Fruit fly (Drosophila melanogaster) whole organism, embryonic: ENCODE data around the gene Pex11c.

Source experiments
- Atf3 ChIP-seq: fragments of 200-800 bp; sonication (Bioruptor generic); optimal IDR thresholded peaks from 3 replicates; lab custom pipeline; 2016; ENCODE audit warnings: missing biosample characterization, missing genetic modification characterization
- Awh ChIP-seq: fragments of 200-800 bp; sonication (Bioruptor generic); IDR thresholded peaks from 2 replicates; pipeline ENCODE4, ENCODE4 v1.3.6; 2022; ENCODE audit warnings: missing biosample characterization, missing genetic modification characterization
- CG10209 ChIP-seq: fragments of 200-800 bp; sonication (Bioruptor generic); optimal IDR thresholded peaks from 3 replicates; lab custom pipeline; 2017; ENCODE audit warnings: missing biosample characterization, mild to moderate bottlenecking, missing genetic modification characterization, missing genetic modification reagents
- CG1024 ChIP-seq: fragments of 200-800 bp; sonication (Bioruptor generic); IDR thresholded peaks from 2 replicates; pipeline ENCODE4 v1.3.6; 2022; ENCODE audit warnings: missing biosample characterization, missing genetic modification characterization
- CG11695 ChIP-seq: fragments of 200-800 bp; sonication (Bioruptor generic); IDR thresholded peaks from 3 replicates; pipeline ENCODE4 v1.3.6; 2022; ENCODE audit warnings: missing biosample characterization, missing genetic modification characterization
- CG12942 ChIP-seq: fragments of 200-800 bp; sonication (Bioruptor generic); optimal IDR thresholded peaks from 3 replicates; lab custom pipeline; 2016; ENCODE audit warnings: missing biosample characterization, missing genetic modification characterization
- CG1602 ChIP-seq: fragments of 200-800 bp; sonication (Bioruptor generic); optimal IDR thresholded peaks from 3 replicates; lab custom pipeline; 2016; ENCODE audit warnings: missing biosample characterization, missing genetic modification characterization
- CG16779 ChIP-seq: fragments of 200-800 bp; sonication (Bioruptor generic); IDR thresholded peaks from 2 replicates; pipeline ENCODE4 v1.3.6; 2022; ENCODE audit warnings: missing biosample characterization, missing genetic modification characterization
- CG17186 ChIP-seq: fragments of 200-800 bp; sonication (Bioruptor generic); optimal IDR thresholded peaks from 3 replicates; lab custom pipeline; 2017; ENCODE audit warnings: missing biosample characterization, missing genetic modification reagents, missing genetic modification characterization
- CG17359 ChIP-seq: fragments of 200-800 bp; sonication (Bioruptor generic); optimal IDR thresholded peaks from 3 replicates; lab custom pipeline; 2018; ENCODE audit warnings: missing biosample characterization, mild to moderate bottlenecking, missing genetic modification characterization, moderate library complexity
- CG17568 ChIP-seq: fragments of 200-800 bp; sonication (Bioruptor generic); optimal IDR thresholded peaks from 2 replicates; lab custom pipeline; 2018; ENCODE audit warnings: missing biosample characterization, mild to moderate bottlenecking, missing genetic modification characterization, moderate library complexity
- CG1832 ChIP-seq: fragments of 200-800 bp; sonication (Bioruptor generic); optimal IDR thresholded peaks from 2 replicates; lab custom pipeline; 2017; ENCODE audit warnings: missing biosample characterization, mild to moderate bottlenecking, missing genetic modification characterization, inconsistent platforms
- CG2129 ChIP-seq: fragments of 200-800 bp; sonication (Bioruptor generic); IDR thresholded peaks from 2 replicates; pipeline ENCODE4 v1.3.6; 2022; ENCODE audit warnings: missing biosample characterization, missing genetic modification characterization; ENCODE audit not compliant: partially characterized antibody
- CG2202 ChIP-seq: fragments of 200-800 bp; sonication (Bioruptor generic); optimal IDR thresholded peaks from 2 replicates; lab custom pipeline; 2018; ENCODE audit warnings: missing biosample characterization, mild to moderate bottlenecking, missing genetic modification characterization
- CG3281 ChIP-seq: fragments of 200-800 bp; sonication (Bioruptor generic); optimal IDR thresholded peaks from 3 replicates; lab custom pipeline; 2017; ENCODE audit warnings: missing biosample characterization, mild to moderate bottlenecking, missing genetic modification characterization
- CG42726 ChIP-seq: fragments of 200-800 bp; sonication (Bioruptor generic); IDR thresholded peaks from 2 replicates; pipeline ENCODE4 v1.3.6; 2022; ENCODE audit warnings: missing biosample characterization, missing genetic modification characterization; ENCODE audit not compliant: partially characterized antibody
- CG6272 ChIP-seq: fragments of 200-800 bp; sonication (Bioruptor generic); IDR thresholded peaks from 2 replicates; pipeline ENCODE4 v1.3.6; 2022; ENCODE audit warnings: missing biosample characterization, missing genetic modification characterization
- CG8281 ChIP-seq: fragments of 200-800 bp; sonication (Bioruptor generic); optimal IDR thresholded peaks from 2 replicates; lab custom pipeline; 2018; ENCODE audit warnings: missing biosample characterization, mild to moderate bottlenecking, missing genetic modification characterization, moderate library complexity
- CG8944 ChIP-seq: fragments of 200-800 bp; sonication (Bioruptor generic); optimal IDR thresholded peaks from 3 replicates; lab custom pipeline; 2016; ENCODE audit warnings: missing biosample characterization, missing genetic modification characterization
- Doc3 ChIP-seq: fragments of 200-800 bp; sonication (Bioruptor generic); IDR thresholded peaks from 3 replicates; pipeline ENCODE4 v1.3.6; 2022; ENCODE audit warnings: missing biosample characterization, missing genetic modification characterization; ENCODE audit not compliant: partially characterized antibody
- Hey ChIP-seq: fragments of 200-800 bp; sonication (Bioruptor generic); optimal IDR thresholded peaks from 3 replicates; lab custom pipeline; 2018; ENCODE audit warnings: missing biosample characterization, mild to moderate bottlenecking, missing genetic modification characterization
- Hmx ChIP-seq: fragments of 200-800 bp; sonication (Bioruptor generic); optimal IDR thresholded peaks from 2 replicates; lab custom pipeline; 2016; ENCODE audit warnings: missing biosample characterization, missing genetic modification characterization
- Mad ChIP-seq: fragments of 200-800 bp; sonication (Bioruptor generic); optimal IDR thresholded peaks from 2 replicates; lab custom pipeline; 2016; ENCODE audit warnings: missing biosample characterization, missing genetic modification characterization
- Mrtf ChIP-seq: fragments of 200-800 bp; sonication (Bioruptor generic); IDR thresholded peaks from 3 replicates; pipeline ENCODE4 v1.3.6; 2022; ENCODE audit warnings: missing biosample characterization, missing genetic modification characterization
- Sox102F ChIP-seq: fragments of 200-800 bp; sonication (Bioruptor generic); optimal IDR thresholded peaks from 2 replicates; lab custom pipeline; 2018; ENCODE audit warnings: missing biosample characterization, mild to moderate bottlenecking, missing genetic modification characterization, moderate library complexity
- Ssrp ChIP-seq: fragments of 200-800 bp; sonication (Bioruptor generic); optimal IDR thresholded peaks from 2 replicates; lab custom pipeline; 2018; ENCODE audit warnings: missing biosample characterization, mild to moderate bottlenecking, missing genetic modification characterization, moderate library complexity
- Taf1 ChIP-seq: fragments of 200-800 bp; sonication (Bioruptor generic); IDR thresholded peaks from 2 replicates; pipeline ENCODE4 v1.3.6; 2022; ENCODE audit warnings: missing biosample characterization, missing genetic modification characterization
- abd-A ChIP-seq: fragments of 200-800 bp; sonication (Bioruptor generic); optimal IDR thresholded peaks from 3 replicates; lab custom pipeline; 2019; ENCODE audit warnings: missing biosample characterization, mild to moderate bottlenecking, missing genetic modification characterization, moderate library complexity
- al ChIP-seq: fragments of 200-800 bp; sonication (Bioruptor generic); IDR thresholded peaks from 2 replicates; pipeline ENCODE4 v1.3.6; 2022; ENCODE audit warnings: missing biosample characterization, missing genetic modification characterization
- aop ChIP-seq: fragments of 200-800 bp; sonication (Bioruptor generic); IDR thresholded peaks from 2 replicates; pipeline ENCODE4 v1.3.6; 2022; ENCODE audit warnings: missing biosample characterization, missing genetic modification characterization
- ap ChIP-seq: fragments of 200-800 bp; sonication (Bioruptor generic); IDR thresholded peaks from 2 replicates; pipeline ENCODE4 v1.3.6; 2022; ENCODE audit warnings: missing biosample characterization, missing genetic modification characterization
- ash1 ChIP-seq: fragments of 200-800 bp; sonication (Bioruptor generic); optimal IDR thresholded peaks from 2 replicates; lab custom pipeline; 2018; ENCODE audit warnings: missing biosample characterization, mild to moderate bottlenecking, missing genetic modification characterization
- bowl ChIP-seq: fragments of 200-800 bp; sonication (Bioruptor generic); IDR thresholded peaks from 2 replicates; pipeline ENCODE4 v1.3.6; 2022; ENCODE audit warnings: missing biosample characterization, missing genetic modification characterization
- cg ChIP-seq: fragments of 200-800 bp; sonication (Bioruptor generic); optimal IDR thresholded peaks from 3 replicates; lab custom pipeline; 2019; ENCODE audit warnings: missing biosample characterization, mild to moderate bottlenecking, missing genetic modification characterization, moderate library complexity
- dysf ChIP-seq: fragments of 200-800 bp; sonication (Bioruptor generic); IDR thresholded peaks from 3 replicates; pipeline ENCODE4 v1.3.6; 2022; ENCODE audit warnings: missing biosample characterization, missing genetic modification characterization
- fd3F ChIP-seq: fragments of 200-800 bp; sonication (Bioruptor generic); optimal IDR thresholded peaks from 2 replicates; lab custom pipeline; 2018; ENCODE audit warnings: missing biosample characterization, mild to moderate bottlenecking, missing genetic modification characterization, moderate library complexity
- fu2 ChIP-seq: fragments of 200-800 bp; sonication (Bioruptor generic); optimal IDR thresholded peaks from 2 replicates; lab custom pipeline; 2016; ENCODE audit warnings: missing biosample characterization, missing genetic modification characterization
- gcm ChIP-seq: fragments of 200-800 bp; sonication (Bioruptor generic); optimal IDR thresholded peaks from 2 replicates; lab custom pipeline; 2019; ENCODE audit warnings: missing biosample characterization, mild to moderate bottlenecking, missing genetic modification characterization, moderate library complexity
- grau ChIP-seq: fragments of 200-800 bp; optimal IDR thresholded peaks from 3 replicates; lab custom pipeline; 2019; ENCODE audit warnings: missing biosample characterization, mild to moderate bottlenecking, missing genetic modification characterization, moderate library complexity
- gsb-n ChIP-seq: fragments of 200-800 bp; sonication (Bioruptor generic); optimal IDR thresholded peaks from 3 replicates; lab custom pipeline; 2018; ENCODE audit warnings: missing biosample characterization, mild to moderate bottlenecking, missing genetic modification characterization
- hth ChIP-seq: fragments of >200 bp; optimal IDR thresholded peaks from 2 replicates; lab custom pipeline; 2017; ENCODE audit warnings: inconsistent platforms
- lola ChIP-seq, 3 experiments: fragments of >200 bp in 2 of 3; fragments of 200-800 bp in 1 of 3; sonication (Bioruptor generic) in 1 of 3; optimal IDR thresholded peaks; 2 replicates each; lab custom pipeline; 2017 to 2019; ENCODE audit warnings: missing biosample characterization in 3 of 3, missing genetic modification characterization in 3 of 3, mild to moderate bottlenecking in 1 of 3, moderate library complexity in 1 of 3
- mld ChIP-seq: fragments of 200-800 bp; sonication (Bioruptor generic); IDR thresholded peaks from 3 replicates; pipeline ENCODE4 v1.3.6; 2022; ENCODE audit warnings: missing biosample characterization, missing genetic modification characterization; ENCODE audit not compliant: partially characterized antibody
- oc ChIP-seq: fragments of 200-800 bp; sonication (Bioruptor generic); optimal IDR thresholded peaks from 2 replicates; lab custom pipeline; 2018; ENCODE audit warnings: missing biosample characterization, mild to moderate bottlenecking, missing genetic modification characterization, moderate library complexity
- pfk ChIP-seq: fragments of 200-800 bp; sonication (Bioruptor generic); optimal IDR thresholded peaks from 2 replicates; lab custom pipeline; 2018; ENCODE audit warnings: missing biosample characterization, mild to moderate bottlenecking, missing genetic modification characterization, moderate library complexity
- ro ChIP-seq: fragments of 200-800 bp; sonication (Bioruptor generic); IDR thresholded peaks from 2 replicates; pipeline ENCODE4 v1.3.6; 2022; ENCODE audit warnings: missing biosample characterization, missing genetic modification characterization
- slbo ChIP-seq: fragments of 200-800 bp; sonication (Bioruptor generic); IDR thresholded peaks from 2 replicates; pipeline ENCODE4 v1.3.6; 2022; ENCODE audit warnings: missing biosample characterization, missing genetic modification characterization
- slou ChIP-seq: fragments of 200-800 bp; sonication (Bioruptor generic); optimal IDR thresholded peaks from 3 replicates; lab custom pipeline; 2016; ENCODE audit warnings: missing biosample characterization, missing genetic modification characterization
- stwl ChIP-seq: fragments of 200-800 bp; sonication (Bioruptor generic); optimal IDR thresholded peaks from 3 replicates; lab custom pipeline; 2018; ENCODE audit warnings: missing biosample characterization, mild to moderate bottlenecking, missing genetic modification characterization, moderate library complexity
- tio ChIP-seq: fragments of 200-800 bp; sonication (Bioruptor generic); optimal IDR thresholded peaks from 2 replicates; lab custom pipeline; 2017; ENCODE audit warnings: missing biosample characterization, missing genetic modification characterization, inconsistent platforms
- vfl ChIP-seq: fragments of 200-800 bp; sonication (Bioruptor generic); optimal IDR thresholded peaks from 2 replicates; lab custom pipeline; 2016; ENCODE audit warnings: missing biosample characterization, missing genetic modification characterization
- vvl ChIP-seq: fragments of 200-800 bp; sonication (Bioruptor generic); IDR thresholded peaks from 2 replicates; pipeline ENCODE4 v1.3.6; 2022; ENCODE audit warnings: missing biosample characterization, missing genetic modification characterization

Gene Pex11c

dm6 chr3R:23309690-23310089 lies 51.5 kb downstream of the Pex11c start:
- TF ChIP-seq Ssrp (tag; lab: Kevin White, UChicago): no peak
- peak; percentile 19 for TF ChIP-seq oc
- TF ChIP-seq CG2129 (GFP tag; lab: Robert Waterston, UW): no peak
- no peak for TF ChIP-seq stwl (tag; lab: Kevin White, UChicago)
- TF ChIP-seq Sox102F (GFP tag; lab: Kevin White, UChicago): no peak
- no peak for TF ChIP-seq CG16779 (GFP tag; lab: Robert Waterston, UW)
- TF ChIP-seq CG17186: no peak
- TF ChIP-seq cg (GFP tag; lab: Kevin White, UChicago): no peak
- no peak for TF ChIP-seq CG42726 (GFP tag; lab: Robert Waterston, UW)
- no peak for TF ChIP-seq ap
- TF ChIP-seq CG1832 (GFP tag; lab: Kevin White, UChicago): no peak
- no peak for TF ChIP-seq ro (GFP tag; lab: Robert Waterston, UW)
- no peak for TF ChIP-seq CG10209 (GFP tag; lab: Kevin White, UChicago)
- TF ChIP-seq pfk (GFP tag; lab: Kevin White, UChicago): no peak
- no peak for TF ChIP-seq CG2202
- TF ChIP-seq CG8281 (tag; lab: Kevin White, UChicago): no peak
- peak; percentile 88 for TF ChIP-seq gcm (GFP tag; lab: Kevin White, UChicago)
- no peak for TF ChIP-seq Hmx (GFP tag; lab: Kevin White, UChicago)
- TF ChIP-seq slbo (GFP tag; lab: Robert Waterston, UW): no peak
- no peak for TF ChIP-seq dysf (GFP tag; lab: Robert Waterston, UW)
- TF ChIP-seq CG17359 (tag; lab: Kevin White, UChicago): no peak
- no peak for TF ChIP-seq aop (GFP tag; lab: Robert Waterston, UW)
- TF ChIP-seq CG17568: no peak
- no peak for TF ChIP-seq Mrtf (GFP tag; lab: Robert Waterston, UW)
- TF ChIP-seq CG8944 (GFP tag; lab: Kevin White, UChicago): no peak
- no peak for TF ChIP-seq bowl (GFP tag; lab: Robert Waterston, UW)
- TF ChIP-seq Atf3 (GFP tag; lab: Kevin White, UChicago): no peak
- TF ChIP-seq vvl (GFP tag; lab: Robert Waterston, UW): peak; percentile 93
- TF ChIP-seq CG3281 (GFP tag; lab: Kevin White, UChicago): no peak
- TF ChIP-seq hth (lab: Kevin White, UChicago): no peak
- TF ChIP-seq Doc3 (GFP tag; lab: Robert Waterston, UW): no peak
- TF ChIP-seq CG12942: no peak
- no peak for TF ChIP-seq slou (GFP tag; lab: Kevin White, UChicago)
- peak; percentile 48 for TF ChIP-seq abd-A (tag; lab: Kevin White, UChicago)
- TF ChIP-seq lola (GFP tag; optimal IDR thresholded peaks at IDR 0.05; lab: Kevin White, UChicago): no peak
- TF ChIP-seq fd3F (GFP tag; lab: Kevin White, UChicago): no peak
- no peak for TF ChIP-seq vfl (GFP tag; lab: Kevin White, UChicago)
- TF ChIP-seq CG1024 (GFP tag; lab: Robert Waterston, UW): no peak
- no peak for TF ChIP-seq tio (GFP tag; lab: Kevin White, UChicago)
- TF ChIP-seq Taf1 (GFP tag; lab: Robert Waterston, UW): no peak
- TF ChIP-seq ash1 (GFP tag; lab: Kevin White, UChicago): no peak
- TF ChIP-seq al (GFP tag; lab: Robert Waterston, UW): no peak
- peak; percentile 93 for TF ChIP-seq Awh (GFP tag; lab: Robert Waterston, UW)
- no peak for TF ChIP-seq Mad (GFP tag; lab: Kevin White, UChicago)
- no peak for TF ChIP-seq CG11695 (GFP tag; lab: Robert Waterston, UW)
- TF ChIP-seq Hey (tag; lab: Kevin White, UChicago): no peak
- TF ChIP-seq grau (tag; lab: Kevin White, UChicago): no peak
- TF ChIP-seq gsb-n (tag; lab: Kevin White, UChicago): peak; percentile 56
- no peak for TF ChIP-seq fu2 (GFP tag; lab: Kevin White, UChicago)
- TF ChIP-seq CG1602: no peak
- TF ChIP-seq CG6272 (GFP tag; lab: Robert Waterston, UW): no peak
- no peak for TF ChIP-seq mld
